Worm (Caenorhabditis elegans) whole organism, L4 larva: ENCODE measurements around the gene ZK370.6.
A peak's percentile ranks its signal among the peaks of the same experiment; 100 is the strongest.

Experiments used
- F49E8.2 ChIP-seq: sonication (generic microtip); optimal IDR thresholded peaks from 2 replicates; lab custom pipeline; 2016; ENCODE audit warnings: missing compliant biosample characterization, mild to moderate bottlenecking, missing genetic modification characterization, borderline replicate concordance
- Y105C5A.15 ChIP-seq: fragments of 200-800 bp; sonication (Bioruptor generic); IDR thresholded peaks from 2 replicates; pipeline ENCODE4 v1.3.6; 2022; ENCODE audit warnings: missing genetic modification characterization, missing compliant biosample characterization
- Y5F2A.4 ChIP-seq: fragments of 200-800 bp; sonication (Bioruptor generic); optimal IDR thresholded peaks from 2 replicates; lab custom pipeline; 2018; ENCODE audit warnings: mild to moderate bottlenecking, missing genetic modification characterization, missing compliant biosample characterization
- aha-1 ChIP-seq: fragments of 150-350 bp; peaks from one replicate; lab custom pipeline; 2014; ENCODE audit warnings: missing biosample characterization, missing genetic modification characterization
- ama-1 ChIP-seq: fragments of 150-350 bp; optimal IDR thresholded peaks from 2 replicates; lab custom pipeline; 2014; ENCODE audit warnings: inconsistent platforms, mixed read lengths
- cey-2 ChIP-seq: sonication (generic microtip); optimal IDR thresholded peaks from 3 replicates; lab custom pipeline; 2017; ENCODE audit warnings: missing genetic modification characterization, mild to moderate bottlenecking, missing compliant biosample characterization, antibody characterized with exemption, borderline replicate concordance; ENCODE audit not compliant: insufficient read depth
- ctbp-1 ChIP-seq: fragments of 200-800 bp; sonication (Bioruptor generic); IDR thresholded peaks from 2 replicates; pipeline ENCODE4 v1.3.6; 2022; ENCODE audit warnings: missing genetic modification reagents, missing genetic modification characterization, missing compliant biosample characterization
- daf-12 ChIP-seq: fragments of 150-350 bp; optimal IDR thresholded peaks from 2 replicates; lab custom pipeline; 2014; ENCODE audit warnings: missing biosample characterization, missing genetic modification reagents, missing genetic modification characterization
- daf-16 ChIP-seq, 3 experiments: sonication (generic microtip); optimal IDR thresholded peaks; 2 replicates each; lab custom pipeline; 2016 to 2017; ENCODE audit warnings: missing genetic modification characterization in 3 of 3, missing genetic modification reagents in 3 of 3, mild to moderate bottlenecking in 2 of 3, missing compliant biosample characterization in 2 of 3, missing biosample characterization in 1 of 3, moderate library complexity in 1 of 3
- daf-19 ChIP-seq: fragments of 200-800 bp; sonication (Bioruptor generic); conservative IDR thresholded peaks from 2 replicates; pipeline ENCODE4 v1.3.6; 2022; ENCODE audit warnings: missing genetic modification characterization, missing compliant biosample characterization
- dmd-6 ChIP-seq: fragments of 200-800 bp; sonication (Bioruptor generic); IDR thresholded peaks from 2 replicates; pipeline ENCODE4 v1.3.6; 2022; ENCODE audit warnings: missing genetic modification reagents, missing genetic modification characterization, missing compliant biosample characterization
- dmd-8 ChIP-seq: fragments of 200-800 bp; sonication (Bioruptor generic); IDR thresholded peaks from 2 replicates; pipeline ENCODE4 v1.3.6; 2022; ENCODE audit warnings: missing genetic modification characterization, missing compliant biosample characterization
- duxl-1 ChIP-seq: sonication (generic microtip); optimal IDR thresholded peaks from 2 replicates; lab custom pipeline; 2016; ENCODE audit warnings: mild to moderate bottlenecking, missing genetic modification characterization, moderate library complexity, missing compliant biosample characterization; ENCODE audit not compliant: poor library complexity
- egl-27 ChIP-seq: sonication (generic microtip); optimal IDR thresholded peaks from 3 replicates; lab custom pipeline; 2017; ENCODE audit warnings: missing biosample characterization, missing genetic modification reagents, missing genetic modification characterization
- egl-43 ChIP-seq: fragments of 200-800 bp; sonication (Bioruptor generic); IDR thresholded peaks from 2 replicates; pipeline ENCODE4 v1.3.6; 2022; ENCODE audit warnings: missing genetic modification reagents, missing genetic modification characterization, missing compliant biosample characterization
- fkh-10 ChIP-seq: fragments of 150-350 bp; optimal IDR thresholded peaks from 2 replicates; lab custom pipeline; 2014; ENCODE audit warnings: missing biosample characterization, missing genetic modification reagents, missing genetic modification characterization
- gei-8 ChIP-seq: fragments of 200-800 bp; sonication (Bioruptor generic); optimal IDR thresholded peaks from 2 replicates; lab custom pipeline; 2018; ENCODE audit warnings: mild to moderate bottlenecking, missing genetic modification characterization, missing compliant biosample characterization
- hlh-11 ChIP-seq: fragments of 200-800 bp; sonication (Bioruptor generic); optimal IDR thresholded peaks from 2 replicates; lab custom pipeline; 2018; ENCODE audit warnings: mild to moderate bottlenecking, missing genetic modification characterization, missing compliant biosample characterization
- hlh-30 ChIP-seq: sonication (generic microtip); optimal IDR thresholded peaks from 2 replicates; lab custom pipeline; 2017; ENCODE audit warnings: antibody characterized with exemption, mild to moderate bottlenecking, missing genetic modification characterization, missing compliant biosample characterization; ENCODE audit not compliant: insufficient read depth
- hmg-1.1 ChIP-seq: fragments of 200-800 bp; sonication (Bioruptor generic); IDR thresholded peaks from 2 replicates; pipeline ENCODE4 v1.3.6; 2022; ENCODE audit warnings: missing genetic modification reagents, missing genetic modification characterization, missing compliant biosample characterization
- jun-1 ChIP-seq: fragments of 150-350 bp; optimal IDR thresholded peaks from 2 replicates; lab custom pipeline; 2014; ENCODE audit warnings: missing biosample characterization, missing genetic modification reagents, missing genetic modification characterization
- lim-7 ChIP-seq: fragments of 200-800 bp; sonication (Bioruptor generic); IDR thresholded peaks from 2 replicates; pipeline ENCODE4 v1.3.6; 2022; ENCODE audit warnings: missing genetic modification characterization, missing compliant biosample characterization
- lin-29 ChIP-seq: fragments of 200-800 bp; sonication (Bioruptor generic); IDR thresholded peaks from 2 replicates; pipeline ENCODE4 v1.3.6; 2022; ENCODE audit warnings: missing genetic modification reagents, missing genetic modification characterization, missing compliant biosample characterization
- lin-39 ChIP-seq: fragments of 150-350 bp; optimal IDR thresholded peaks from 2 replicates; lab custom pipeline; 2014; ENCODE audit warnings: missing biosample characterization, missing genetic modification reagents, missing genetic modification characterization
- lir-3 ChIP-seq: sonication (generic microtip); optimal IDR thresholded peaks from 2 replicates; lab custom pipeline; 2016; ENCODE audit warnings: mild to moderate bottlenecking, missing genetic modification characterization, missing compliant biosample characterization
- mdt-29 ChIP-seq: fragments of 200-800 bp; sonication (Bioruptor generic); IDR thresholded peaks from 2 replicates; pipeline ENCODE4 v1.3.6; 2022; ENCODE audit warnings: missing genetic modification reagents, missing genetic modification characterization, missing compliant biosample characterization
- mes-2 ChIP-seq: sonication (generic microtip); optimal IDR thresholded peaks from 2 replicates; lab custom pipeline; 2016; ENCODE audit warnings: missing genotype, mild to moderate bottlenecking, missing genetic modification characterization, missing compliant biosample characterization; ENCODE audit not compliant: poor library complexity, severe bottlenecking
- mxl-3 ChIP-seq: fragments of 200-800 bp; sonication (Bioruptor generic); optimal IDR thresholded peaks from 2 replicates; lab custom pipeline; 2018; ENCODE audit warnings: mild to moderate bottlenecking, missing genetic modification characterization, missing compliant biosample characterization
- nhr-102 ChIP-seq: sonication (generic microtip); optimal IDR thresholded peaks from 2 replicates; lab custom pipeline; 2016; ENCODE audit warnings: mild to moderate bottlenecking, missing genetic modification characterization, moderate library complexity, missing compliant biosample characterization
- nhr-237 ChIP-seq: sonication (generic microtip); optimal IDR thresholded peaks from 2 replicates; lab custom pipeline; 2017; ENCODE audit warnings: missing biosample characterization, missing genetic modification characterization
- nhr-42 ChIP-seq: fragments of 200-800 bp; sonication (Bioruptor generic); IDR thresholded peaks from 2 replicates; pipeline ENCODE4 v1.3.6; 2022; ENCODE audit warnings: missing genetic modification characterization, missing compliant biosample characterization
- nhr-6 ChIP-seq: fragments of 150-350 bp; optimal IDR thresholded peaks from 2 replicates; lab custom pipeline; 2014; ENCODE audit warnings: missing biosample characterization, missing genetic modification characterization
- nhr-77 ChIP-seq: fragments of 150-350 bp; optimal IDR thresholded peaks from 2 replicates; lab custom pipeline; 2014; ENCODE audit warnings: missing biosample characterization, missing genetic modification characterization
- rbr-2 ChIP-seq: sonication (generic microtip); optimal IDR thresholded peaks from 2 replicates; lab custom pipeline; 2016; ENCODE audit warnings: missing genotype, missing genetic modification characterization, missing compliant biosample characterization
- tra-1 ChIP-seq: fragments of 200-800 bp; sonication (Bioruptor generic); IDR thresholded peaks from 2 replicates; pipeline ENCODE4 v1.3.6; 2022; ENCODE audit warnings: missing genetic modification reagents, missing genetic modification characterization, missing compliant biosample characterization
- unc-130 ChIP-seq: sonication (generic microtip); optimal IDR thresholded peaks from 2 replicates; lab custom pipeline; 2016; ENCODE audit warnings: missing genetic modification reagents, missing genetic modification characterization, missing compliant biosample characterization
- unc-39 ChIP-seq: sonication (generic microtip); optimal IDR thresholded peaks from 2 replicates; lab custom pipeline; 2017; ENCODE audit warnings: missing biosample characterization, missing genetic modification characterization
- unc-62 ChIP-seq, 3 experiments: fragments of 150-350 bp in 1 of 3; sonication (generic microtip); optimal IDR thresholded peaks in 2 of 3; peaks in 1 of 3; 1 replicate in 1 of 3; 2 replicates in 2 of 3; lab custom pipeline; 2014 to 2017; ENCODE audit warnings: missing biosample characterization in 3 of 3, missing genetic modification characterization in 3 of 3, missing genetic modification reagents in 3 of 3, missing genotype in 1 of 3
- zip-11 ChIP-seq: fragments of 200-800 bp; sonication (Bioruptor generic); IDR thresholded peaks from 2 replicates; pipeline ENCODE4 v1.3.6; 2022; ENCODE audit warnings: missing genetic modification characterization, missing compliant biosample characterization

ZK370.6 gene

DNA sequence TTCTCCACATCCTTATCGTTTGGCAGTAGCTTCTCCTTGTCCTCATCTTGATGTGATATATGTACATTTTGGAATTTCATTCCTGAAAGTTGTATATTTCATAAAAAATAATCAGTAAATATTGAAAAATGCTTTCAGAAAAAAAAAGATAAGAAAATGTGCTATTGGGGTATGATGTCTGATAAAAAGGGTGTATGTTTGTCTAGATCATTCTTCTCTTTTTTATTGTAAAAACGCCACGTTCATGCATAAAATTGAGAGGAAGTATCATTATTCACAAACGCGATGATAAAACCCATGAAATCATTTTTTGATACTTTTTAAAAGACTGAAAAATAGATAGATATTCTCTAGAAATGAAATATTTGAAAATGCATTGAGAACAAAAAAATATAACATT lies 5.0 kb upstream of the ZK370.6 start (continued):
- TF ChIP-seq F49E8.2 (no peak), daf-16 (GFP tag; optimal IDR thresholded peaks at IDR 0.05; lab: Kevin White, UChicago) (no peak), daf-16 (tag; optimal IDR thresholded peaks at IDR 0.05; lab: Kevin White, UChicago) (peak; percentile 67), jun-1 (tag; lab: Kevin White, UChicago) (no peak), unc-62 (GFP tag; optimal IDR thresholded peaks at IDR 0.05 in 1 of 2; lab: Kevin White, UChicago) (no peak), unc-62 (tag; optimal IDR thresholded peaks at IDR 0.05; lab: Kevin White, UChicago) (no peak), nhr-77 (tag; lab: Kevin White, UChicago) (peak; percentile 48), hlh-11 (tag; lab: Kevin White, UChicago) (peak; percentile 78), daf-19 (GFP tag; lab: Robert Waterston, UW) (no peak), daf-12 (tag; lab: Kevin White, UChicago) (no peak), dmd-6 (GFP tag; lab: Robert Waterston, UW) (peak; percentile 71), hlh-30 (tag; lab: Kevin White, UChicago) (peak; percentile 2), mes-2 (tag; lab: Kevin White, UChicago) (no peak), dmd-8 (GFP tag; lab: Robert Waterston, UW) (no peak)

DNA sequence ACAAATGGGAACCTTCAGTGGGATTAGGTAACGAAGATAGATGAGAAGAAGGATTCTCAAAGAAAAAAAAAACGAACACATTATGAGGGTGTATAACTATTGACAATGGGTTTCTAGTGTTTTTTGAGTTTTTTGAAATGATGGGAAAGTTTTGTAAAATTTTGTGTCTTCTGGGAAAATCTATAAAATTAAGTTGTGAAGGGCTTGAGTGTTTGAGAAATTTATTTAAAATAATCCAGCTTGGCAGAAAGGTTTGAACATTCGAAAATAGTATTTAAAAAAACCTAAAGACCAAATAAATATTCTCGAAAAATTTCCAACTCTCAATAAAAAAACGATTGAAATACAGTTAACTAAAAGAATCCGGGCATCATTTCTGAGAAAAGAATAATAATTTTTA lies 1.6 kb upstream of the ZK370.6 start:
- TF ChIP-seq Y105C5A.15: no peak
- TF ChIP-seq unc-62 (GFP tag; optimal IDR thresholded peaks at IDR 0.05 in 1 of 2; lab: Kevin White, UChicago): peak in 1 of 2 experiments; percentile 95
- TF ChIP-seq unc-62 (tag; optimal IDR thresholded peaks at IDR 0.05; lab: Kevin White, UChicago): no peak
- TF ChIP-seq, all 104 proteins: peak for 1

DNA sequence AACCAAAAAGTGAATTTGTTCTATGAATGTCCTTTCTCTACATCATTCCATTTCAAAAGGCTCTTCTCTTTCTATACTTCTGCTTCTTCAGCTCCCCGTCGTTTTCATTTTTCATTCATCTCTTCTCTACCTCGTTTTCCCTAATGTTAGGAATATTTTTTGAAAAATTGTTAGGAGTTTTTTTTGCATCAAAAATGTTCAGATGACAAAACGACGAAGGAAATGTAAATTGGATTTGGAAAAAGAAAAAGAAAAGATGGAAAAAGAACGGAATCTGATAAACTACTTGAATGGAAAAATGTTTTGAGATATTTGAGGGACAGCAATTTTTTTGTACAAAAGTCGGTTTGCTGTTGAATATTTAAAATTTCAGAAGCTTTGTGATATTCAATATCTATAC lies 1.1 kb upstream of the ZK370.6 start:
- TF ChIP-seq nhr-102 (tag; lab: Kevin White, UChicago) (no peak), mxl-3 (no peak), duxl-1 (tag; lab: Kevin White, UChicago) (no peak), lir-3 (tag; lab: Kevin White, UChicago) (no peak), fkh-10 (peak; percentile 76)

DNA sequence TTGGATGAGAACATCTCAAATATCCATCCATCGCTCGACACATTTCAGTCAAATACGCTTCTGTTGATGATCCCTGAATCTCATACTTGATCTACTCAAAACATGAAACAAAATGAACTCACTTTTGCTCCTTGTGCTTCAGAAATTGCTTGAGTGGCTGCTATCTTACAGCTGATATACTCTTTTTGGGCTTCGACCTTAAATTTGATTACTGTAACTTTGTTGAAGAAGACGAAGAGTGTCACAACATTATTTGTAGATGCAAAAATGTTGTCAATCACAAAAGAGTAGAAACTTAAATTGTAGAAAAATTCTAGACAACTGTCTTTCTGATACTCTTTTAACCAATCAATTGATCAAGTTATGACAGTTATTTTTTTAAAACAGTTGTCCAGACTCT lies 1.1 kb downstream of the ZK370.6 start:
- TF ChIP-seq mdt-29 (GFP tag; lab: Robert Waterston, UW): no peak
- TF ChIP-seq rbr-2 (tag; lab: Kevin White, UChicago): no peak
- TF ChIP-seq unc-62 (GFP tag; optimal IDR thresholded peaks at IDR 0.05 in 1 of 2; lab: Kevin White, UChicago): peak in 1 of 2 experiments; percentile 26
- no peak for TF ChIP-seq unc-62 (tag; optimal IDR thresholded peaks at IDR 0.05; lab: Kevin White, UChicago)
- no peak for TF ChIP-seq ama-1 (lab: Kevin White, UChicago)
- no peak for TF ChIP-seq zip-11 (GFP tag; lab: Robert Waterston, UW)
- no peak for TF ChIP-seq nhr-6 (tag; lab: Kevin White, UChicago)

DNA sequence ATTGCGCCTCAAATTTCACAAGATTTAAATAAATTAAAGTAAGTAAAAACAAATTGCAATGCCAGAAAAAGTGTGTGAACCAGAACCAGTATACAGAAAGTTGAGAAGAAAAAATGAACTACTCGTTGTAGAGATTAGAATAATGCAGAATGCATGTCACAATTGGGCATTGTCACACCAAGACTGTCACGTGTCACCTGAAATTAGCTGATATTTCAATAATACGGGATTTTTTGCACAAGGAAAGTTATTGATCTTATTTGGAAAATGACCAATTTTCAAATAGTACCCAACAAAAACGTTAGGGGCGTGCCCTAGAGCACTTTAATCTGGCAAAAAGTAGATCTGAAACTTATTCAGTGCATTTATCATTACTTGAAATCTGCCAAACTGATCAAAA lies 1.7 kb downstream of the ZK370.6 start:
- TF ChIP-seq aha-1 (tag; lab: Kevin White, UChicago) (peak; percentile 80), mxl-3 (no peak)

DNA sequence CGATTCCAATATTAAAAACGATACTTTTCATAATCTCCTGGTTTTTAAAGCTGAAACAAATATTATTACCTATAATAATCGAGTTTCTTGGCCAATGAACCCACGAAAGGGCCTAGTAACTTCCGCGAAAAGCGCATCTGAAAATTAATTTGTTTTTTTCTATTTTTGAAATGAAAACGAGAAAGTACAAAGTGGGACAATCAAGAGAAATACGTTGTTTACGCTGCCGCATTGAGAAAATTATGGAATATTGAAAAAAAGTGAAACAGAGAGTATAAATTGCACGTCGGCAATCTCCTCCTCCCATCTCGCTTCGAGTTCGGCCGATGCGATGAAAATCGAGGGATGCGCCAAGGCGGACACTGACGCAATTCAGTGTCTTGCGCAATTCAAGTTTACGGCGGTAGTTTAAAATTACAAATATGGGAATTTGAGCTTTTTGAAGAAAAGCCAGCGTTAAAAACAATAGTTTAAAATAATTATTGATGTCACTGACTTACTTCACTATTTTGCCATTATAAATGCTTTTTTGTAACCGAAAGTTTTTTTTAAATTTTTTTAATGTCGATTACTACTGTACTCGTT lies 2.3 kb downstream of the ZK370.6 start, which contains the start of gene pdhk-2:
Gene pdhk-2 (minus strand): TSS at position 137 of the 585 bp plus-strand sequence.
- TF ChIP-seq cey-2 (tag; lab: Kevin White, UChicago): no peak
- peak; percentile 26 for TF ChIP-seq gei-8 (GFP tag; lab: Kevin White, UChicago)
- no peak for TF ChIP-seq unc-39
- peak; percentile 59; the same call in 1 of the 2 replicates for TF ChIP-seq tra-1
- TF ChIP-seq egl-27 (tag; lab: Kevin White, UChicago): no peak
- peak; percentile 87 for TF ChIP-seq hlh-30 (tag; lab: Kevin White, UChicago)
- peak; percentile 90 for TF ChIP-seq ctbp-1 (GFP tag; lab: Robert Waterston, UW)
- peak; percentile 53 for TF ChIP-seq unc-130 (GFP tag; lab: Kevin White, UChicago)
- no peak for TF ChIP-seq Y5F2A.4 (GFP tag; lab: Kevin White, UChicago)
- peak in 1 of 2 experiments; percentile 98 for TF ChIP-seq unc-62 (GFP tag; optimal IDR thresholded peaks at IDR 0.05 in 1 of 2; lab: Kevin White, UChicago)
- no peak for TF ChIP-seq unc-62 (tag; optimal IDR thresholded peaks at IDR 0.05; lab: Kevin White, UChicago)
- TF ChIP-seq lin-39 (tag; lab: Kevin White, UChicago): no peak
- TF ChIP-seq lim-7 (GFP tag; lab: Robert Waterston, UW): no peak
- peak; percentile 76; the same call in 1 of the 2 replicates for TF ChIP-seq nhr-42 (GFP tag; lab: Robert Waterston, UW)
- TF ChIP-seq egl-43 (GFP tag; lab: Robert Waterston, UW): no peak
- peak; percentile 79 for TF ChIP-seq lin-29 (GFP tag; lab: Robert Waterston, UW)
- TF ChIP-seq nhr-102 (tag; lab: Kevin White, UChicago): peak; percentile 91
- TF ChIP-seq nhr-237 (tag; lab: Kevin White, UChicago): no peak
- TF ChIP-seq hmg-1.1 (GFP tag; lab: Robert Waterston, UW): peak; percentile 91
